Fruit fly (Drosophila melanogaster) whole organism, wandering third instar larva: ENCODE data around the gene CG34308.

Experiments
- CrebA ChIP-seq: fragments of 200-800 bp; sonication (Bioruptor generic); optimal IDR thresholded peaks from 2 replicates; lab custom pipeline; 2016; ENCODE audit warnings: missing biosample characterization, mild to moderate bottlenecking, missing genetic modification characterization, borderline replicate concordance
- GATAd ChIP-seq: sonication (Bioruptor generic); optimal IDR thresholded peaks from 2 replicates; lab custom pipeline; 2016; ENCODE audit warnings: missing biosample characterization, missing genetic modification characterization
- HLH106 ChIP-seq: fragments of 200-800 bp; optimal IDR thresholded peaks from 3 replicates; lab custom pipeline; 2019; ENCODE audit warnings: missing biosample characterization, mild to moderate bottlenecking, missing genetic modification characterization, moderate library complexity
- Hnf4 ChIP-seq: fragments of 200-800 bp; sonication (Bioruptor generic); optimal IDR thresholded peaks from 2 replicates; lab custom pipeline; 2016; ENCODE audit warnings: missing biosample characterization, mild to moderate bottlenecking, missing genetic modification characterization
- Jra ChIP-seq: sonication (Bioruptor generic); optimal IDR thresholded peaks from 2 replicates; lab custom pipeline; 2016; ENCODE audit warnings: missing biosample characterization, missing genetic modification characterization
- Mio ChIP-seq: sonication (Bioruptor generic); optimal IDR thresholded peaks from 2 replicates; lab custom pipeline; 2016; ENCODE audit warnings: missing biosample characterization, missing genetic modification characterization
- Myc ChIP-seq: fragments of >200 bp; optimal IDR thresholded peaks from 2 replicates; lab custom pipeline; 2017
- dl ChIP-seq, 2 experiments: fragments of 175-275, 200-275 bp in 1 of 2; fragments of 200-275 bp in 1 of 2; sonication (Bioruptor generic); optimal IDR thresholded peaks; lab custom pipeline; 2018; ENCODE audit warnings: mild to moderate bottlenecking in 2 of 2, missing biosample characterization in 2 of 2, missing genetic modification characterization in 2 of 2, moderate library complexity in 2 of 2; ENCODE audit not compliant: partially characterized antibody in 2 of 2, insufficient read depth in 1 of 2
- lola ChIP-seq: fragments of >200 bp; optimal IDR thresholded peaks from 2 replicates; lab custom pipeline; 2017; ENCODE audit warnings: missing biosample characterization, missing genetic modification characterization
- pan ChIP-seq: fragments of >200 bp; optimal IDR thresholded peaks from 2 replicates; lab custom pipeline; 2017
- tai ChIP-seq: sonication (Bioruptor generic); optimal IDR thresholded peaks from 2 replicates; lab custom pipeline; 2016; ENCODE audit warnings: missing biosample characterization, missing genetic modification characterization
- usp ChIP-seq: fragments of >200 bp; optimal IDR thresholded peaks from 2 replicates; lab custom pipeline; 2017; ENCODE audit warnings: missing biosample characterization, missing genetic modification characterization

dm6 chr3R:13047431-13047830 is 41.6 kb upstream of the CG34308 start, which contains the start of gene CG31157:
- TF ChIP-seq HLH106 (tag; lab: Kevin White, UChicago): no peak
- no peak for TF ChIP-seq Mio
- TF ChIP-seq tai (GFP tag; lab: Kevin White, UChicago): no peak
- no peak for TF ChIP-seq dl (GFP tag; optimal IDR thresholded peaks at IDR 0.05; lab: Kevin White, UChicago; ENCODE audit: insufficient read depth in 1 of 2, partially characterized antibody in 2 of 2)
- no peak for TF ChIP-seq Hnf4
- TF ChIP-seq lola (GFP tag; lab: Kevin White, UChicago): no peak
- no peak for TF ChIP-seq CrebA (GFP tag; lab: Kevin White, UChicago)
- no peak for TF ChIP-seq GATAd (GFP tag; lab: Kevin White, UChicago)
- no peak for TF ChIP-seq Myc (lab: Kevin White, UChicago)
- TF ChIP-seq Jra: no peak
- TF ChIP-seq usp (GFP tag; lab: Kevin White, UChicago): no peak
- TF ChIP-seq pan (lab: Kevin White, UChicago): no peak
